Fruit fly (Drosophila melanogaster) whole organism, wandering third instar larva: ENCODE measurements around the gene CG43739.
A peak's percentile ranks its signal among the peaks of the same experiment; 100 is the strongest.

Source experiments
- CrebA ChIP-seq: fragments of 200-800 bp; sonication (Bioruptor generic); optimal IDR thresholded peaks from 2 replicates; lab custom pipeline; 2016; ENCODE audit warnings: missing biosample characterization, mild to moderate bottlenecking, missing genetic modification characterization, borderline replicate concordance
- psq ChIP-seq: fragments of 200-800 bp; sonication (Bioruptor generic); optimal IDR thresholded peaks from 3 replicates; lab custom pipeline; 2017; ENCODE audit warnings: missing biosample characterization, mild to moderate bottlenecking, missing genetic modification characterization, moderate library complexity

- TF ChIP-seq psq (GFP tag; lab: Kevin White, UChicago) (peak; percentile 14), CrebA (GFP tag; lab: Kevin White, UChicago) (no peak)
These were observed 26.3 kb upstream of the CG43739 start for dm6 chr2L:20944886-20945558.
